Fruit fly (Drosophila melanogaster) whole organism, embryonic: ENCODE results near the gene CG32052.
A peak's percentile ranks its signal among the peaks of the same experiment; 100 is the strongest.

Source experiments
- Adf1 ChIP-seq: fragments of 200-800 bp; sonication (Bioruptor generic); IDR thresholded peaks from 2 replicates; pipeline ENCODE4 v1.3.6; 2022; ENCODE audit warnings: missing biosample characterization, missing genetic modification characterization
- Antp ChIP-seq: fragments of 200-800 bp; sonication (Bioruptor generic); optimal IDR thresholded peaks from 3 replicates; lab custom pipeline; 2016; ENCODE audit warnings: missing biosample characterization, missing genetic modification characterization
- Bdp1 ChIP-seq: fragments of 200-800 bp; sonication (Bioruptor generic); optimal IDR thresholded peaks from 3 replicates; lab custom pipeline; 2016; ENCODE audit warnings: missing biosample characterization, missing genetic modification characterization
- CG10321 ChIP-seq: fragments of 200-800 bp; sonication (Bioruptor generic); IDR thresholded peaks from 2 replicates; pipeline ENCODE4 v1.3.6; 2022; ENCODE audit warnings: missing biosample characterization, missing genetic modification characterization
- CG10979 ChIP-seq: fragments of 200-800 bp; sonication (Bioruptor generic); optimal IDR thresholded peaks from 2 replicates; lab custom pipeline; 2018; ENCODE audit warnings: missing biosample characterization, mild to moderate bottlenecking, missing genetic modification characterization, moderate library complexity
- CG11093 ChIP-seq: fragments of 200-800 bp; sonication (Bioruptor generic); IDR thresholded peaks from 3 replicates; pipeline ENCODE4 v1.3.6; 2022; ENCODE audit warnings: missing biosample characterization, missing genetic modification characterization
- CG11504 ChIP-seq: fragments of 200-800 bp; sonication (Bioruptor generic); optimal IDR thresholded peaks from 3 replicates; lab custom pipeline; 2019; ENCODE audit warnings: missing biosample characterization, mild to moderate bottlenecking, missing genetic modification characterization, moderate library complexity
- CG15601 ChIP-seq: fragments of 200-800 bp; sonication (Bioruptor generic); optimal IDR thresholded peaks from 3 replicates; lab custom pipeline; 2019; ENCODE audit warnings: missing biosample characterization, mild to moderate bottlenecking, missing genetic modification characterization, moderate library complexity
- CG17361 ChIP-seq: fragments of 200-800 bp; sonication (Bioruptor generic); IDR thresholded peaks from 3 replicates; pipeline ENCODE4 v1.3.6; 2022; ENCODE audit warnings: missing biosample characterization, missing genetic modification characterization
- CG2875 ChIP-seq: fragments of 200-800 bp; sonication (Bioruptor generic); optimal IDR thresholded peaks from 2 replicates; lab custom pipeline; 2017; ENCODE audit warnings: missing biosample characterization, mild to moderate bottlenecking, missing genetic modification characterization, missing genetic modification reagents
- CG31365 ChIP-seq: fragments of 200-800 bp; sonication (Bioruptor generic); optimal IDR thresholded peaks from 2 replicates; lab custom pipeline; 2018; ENCODE audit warnings: missing biosample characterization, mild to moderate bottlenecking, missing genetic modification characterization
- CG3995 ChIP-seq: fragments of 200-800 bp; sonication (Bioruptor generic); optimal IDR thresholded peaks from 3 replicates; lab custom pipeline; 2016; ENCODE audit warnings: missing biosample characterization, missing genetic modification characterization
- CG6272 ChIP-seq: fragments of 200-800 bp; sonication (Bioruptor generic); IDR thresholded peaks from 2 replicates; pipeline ENCODE4 v1.3.6; 2022; ENCODE audit warnings: missing biosample characterization, missing genetic modification characterization
- CG7987 ChIP-seq: fragments of 200-800 bp; sonication (Bioruptor generic); optimal IDR thresholded peaks from 2 replicates; lab custom pipeline; 2018; ENCODE audit warnings: missing biosample characterization, mild to moderate bottlenecking, missing genetic modification characterization, moderate library complexity
- CG8089 ChIP-seq: fragments of 200-800 bp; sonication (Bioruptor generic); optimal IDR thresholded peaks from 3 replicates; lab custom pipeline; 2016; ENCODE audit warnings: missing biosample characterization, missing genetic modification characterization
- CG9932 ChIP-seq: fragments of 200-800 bp; sonication (Bioruptor generic); IDR thresholded peaks from 2 replicates; pipeline ENCODE4 v1.3.6; 2022; ENCODE audit warnings: missing biosample characterization, missing genetic modification characterization
- CkIIα-i1 ChIP-seq: fragments of 200-800 bp; sonication (Bioruptor generic); IDR thresholded peaks from 2 replicates; pipeline ENCODE4 v1.3.6; 2022; ENCODE audit warnings: missing biosample characterization, missing genetic modification characterization
- Drgx ChIP-seq: fragments of 200-800 bp; sonication (Bioruptor generic); IDR thresholded peaks from 2 replicates; pipeline ENCODE4 v1.3.6; 2022; ENCODE audit warnings: missing biosample characterization, missing genetic modification characterization
- Eip74EF ChIP-seq, 2 experiments: fragments of 200-800 bp in 1 of 2; fragments of >200 bp in 1 of 2; sonication (Bioruptor generic) in 1 of 2; optimal IDR thresholded peaks; 2 replicates each; lab custom pipeline; 2017 to 2019; ENCODE audit warnings: missing biosample characterization in 2 of 2, missing genetic modification characterization in 2 of 2, mild to moderate bottlenecking in 1 of 2, moderate library complexity in 1 of 2
- H15 ChIP-seq: fragments of 200-800 bp; sonication (Bioruptor generic); IDR thresholded peaks from 3 replicates; pipeline ENCODE4 v1.3.6; 2022; ENCODE audit warnings: missing biosample characterization, missing genetic modification characterization
- HmgD ChIP-seq: fragments of 200-800 bp; sonication (Bioruptor generic); optimal IDR thresholded peaks from 3 replicates; lab custom pipeline; 2016; ENCODE audit warnings: missing biosample characterization, missing genetic modification characterization
- Lpt ChIP-seq: fragments of >200 bp; optimal IDR thresholded peaks from 2 replicates; lab custom pipeline; 2018; ENCODE audit warnings: missing biosample characterization, missing genetic modification characterization
- NFAT ChIP-seq: fragments of 200-800 bp; sonication (Bioruptor generic); IDR thresholded peaks from 2 replicates; pipeline ENCODE4 v1.3.6; 2022; ENCODE audit warnings: missing biosample characterization, missing genetic modification characterization
- NfI ChIP-seq: fragments of 200-800 bp; sonication (Bioruptor generic); optimal IDR thresholded peaks from 3 replicates; lab custom pipeline; 2018; ENCODE audit warnings: missing biosample characterization, mild to moderate bottlenecking, missing genetic modification characterization, moderate library complexity
- Six4 ChIP-seq: fragments of 200-800 bp; sonication (Bioruptor generic); optimal IDR thresholded peaks from 2 replicates; lab custom pipeline; 2016; ENCODE audit warnings: missing biosample characterization, missing genetic modification characterization
- Sry-δ ChIP-seq: fragments of 200-800 bp; sonication (Bioruptor generic); optimal IDR thresholded peaks from 2 replicates; lab custom pipeline; 2016; ENCODE audit warnings: missing biosample characterization, missing genetic modification characterization
- TFAM ChIP-seq: fragments of 200-800 bp; sonication (Bioruptor generic); optimal IDR thresholded peaks from 2 replicates; lab custom pipeline; 2017; ENCODE audit warnings: missing biosample characterization, missing genetic modification characterization, inconsistent platforms
- Vsx1 ChIP-seq: fragments of 200-800 bp; sonication (Bioruptor generic); optimal IDR thresholded peaks from 2 replicates; lab custom pipeline; 2017; ENCODE audit warnings: missing biosample characterization, mild to moderate bottlenecking, missing genetic modification characterization, missing genetic modification reagents
- Xbp1 ChIP-seq: fragments of 200-800 bp; sonication (Bioruptor generic); optimal IDR thresholded peaks from 3 replicates; lab custom pipeline; 2016; ENCODE audit warnings: missing biosample characterization, mild to moderate bottlenecking, missing genetic modification characterization
- bigmax ChIP-seq: fragments of 200-800 bp; sonication (Bioruptor generic); optimal IDR thresholded peaks from 2 replicates; lab custom pipeline; 2018; ENCODE audit warnings: missing biosample characterization, mild to moderate bottlenecking, missing genetic modification characterization
- br ChIP-seq: fragments of >200 bp; optimal IDR thresholded peaks from 2 replicates; lab custom pipeline; 2017
- crol ChIP-seq: fragments of 200-800 bp; sonication (Bioruptor generic); IDR thresholded peaks from 2 replicates; pipeline ENCODE4 v1.3.6; 2022; ENCODE audit warnings: missing biosample characterization, missing genetic modification characterization
- cwo ChIP-seq: fragments of 200-800 bp; sonication (Bioruptor generic); optimal IDR thresholded peaks from 3 replicates; lab custom pipeline; 2017; ENCODE audit warnings: missing biosample characterization, missing genetic modification characterization, mild to moderate bottlenecking, moderate library complexity, missing genetic modification reagents
- dmrt99B ChIP-seq: fragments of 200-800 bp; sonication (Bioruptor generic); optimal IDR thresholded peaks from 2 replicates; lab custom pipeline; 2018; ENCODE audit warnings: missing biosample characterization, mild to moderate bottlenecking, missing genetic modification characterization, moderate library complexity
- fu2 ChIP-seq: fragments of 200-800 bp; sonication (Bioruptor generic); optimal IDR thresholded peaks from 2 replicates; lab custom pipeline; 2016; ENCODE audit warnings: missing biosample characterization, missing genetic modification characterization
- gem ChIP-seq: fragments of 200-800 bp; sonication (Bioruptor generic); optimal IDR thresholded peaks from 2 replicates; lab custom pipeline; 2019; ENCODE audit warnings: missing biosample characterization, mild to moderate bottlenecking, missing genetic modification characterization, moderate library complexity
- hth ChIP-seq: fragments of >200 bp; optimal IDR thresholded peaks from 2 replicates; lab custom pipeline; 2017; ENCODE audit warnings: inconsistent platforms
- lov ChIP-seq, 2 experiments: fragments of 200-800 bp in 1 of 2; fragments of >200 bp in 1 of 2; sonication (Bioruptor generic) in 1 of 2; IDR thresholded peaks in 1 of 2; optimal IDR thresholded peaks in 1 of 2; 2 replicates in 1 of 2; 3 replicates in 1 of 2; pipeline versions ENCODE4 v1.3.6 to Lab custom; 2017 to 2022; ENCODE audit warnings: missing biosample characterization in 1 of 2, missing genetic modification characterization in 1 of 2
- nerfin-1 ChIP-seq: fragments of 200-800 bp; sonication (Bioruptor generic); optimal IDR thresholded peaks from 3 replicates; lab custom pipeline; 2019; ENCODE audit warnings: missing biosample characterization, mild to moderate bottlenecking, missing genetic modification characterization, moderate library complexity
- pan ChIP-seq, 4 experiments: fragments of >200 bp in 3 of 4; fragments of 200-800 bp in 1 of 4; sonication (Bioruptor generic) in 1 of 4; optimal IDR thresholded peaks in 3 of 4; IDR thresholded peaks in 1 of 4; 2 replicates each; pipeline versions ENCODE4 v1.3.6 to Lab custom; 2017 to 2022; ENCODE audit warnings: missing biosample characterization in 2 of 4, missing genetic modification characterization in 2 of 4, mixed read lengths in 1 of 4
- prd ChIP-seq, 3 experiments: fragments of >200 bp in 2 of 3; fragments of 200-800 bp in 1 of 3; sonication (Bioruptor generic) in 1 of 3; optimal IDR thresholded peaks in 2 of 3; IDR thresholded peaks in 1 of 3; 2 replicates in 2 of 3; 3 replicates in 1 of 3; pipeline versions ENCODE4 v1.3.6 to Lab custom; 2017 to 2022; ENCODE audit warnings: missing biosample characterization in 1 of 3, missing genetic modification characterization in 1 of 3
- psq ChIP-seq: fragments of 200-800 bp; sonication (Bioruptor generic); optimal IDR thresholded peaks from 2 replicates; lab custom pipeline; 2017; ENCODE audit warnings: missing biosample characterization, missing genetic modification characterization
- row ChIP-seq: fragments of 200-800 bp; sonication (Bioruptor generic); IDR thresholded peaks from 3 replicates; pipeline ENCODE4 v1.3.6; 2022; ENCODE audit warnings: missing biosample characterization, missing genetic modification characterization
- sc ChIP-seq, 3 experiments: fragments of >200 bp in 2 of 3; fragments of 200-800 bp in 1 of 3; sonication (Bioruptor generic) in 1 of 3; optimal IDR thresholded peaks; 2 replicates in 2 of 3; 3 replicates in 1 of 3; lab custom pipeline; 2017; ENCODE audit warnings: mild to moderate bottlenecking in 1 of 3, missing biosample characterization in 1 of 3, missing genetic modification characterization in 1 of 3, missing genetic modification reagents in 1 of 3
- tap ChIP-seq: fragments of 200-800 bp; optimal IDR thresholded peaks from 3 replicates; lab custom pipeline; 2019; ENCODE audit warnings: missing biosample characterization, mild to moderate bottlenecking, missing genetic modification characterization, moderate library complexity
- twi ChIP-seq: fragments of 200-800 bp; optimal IDR thresholded peaks from 2 replicates; lab custom pipeline; 2019; ENCODE audit warnings: missing biosample characterization, mild to moderate bottlenecking, missing genetic modification characterization, moderate library complexity
- usp ChIP-seq: fragments of >200 bp; optimal IDR thresholded peaks from 2 replicates; lab custom pipeline; 2017; ENCODE audit warnings: missing biosample characterization, missing genetic modification characterization
- zen ChIP-seq: fragments of 200-800 bp; sonication (Bioruptor generic); optimal IDR thresholded peaks from 3 replicates; lab custom pipeline; 2018; ENCODE audit warnings: missing biosample characterization, mild to moderate bottlenecking, missing genetic modification characterization, moderate library complexity

CG32052 gene

DNA sequence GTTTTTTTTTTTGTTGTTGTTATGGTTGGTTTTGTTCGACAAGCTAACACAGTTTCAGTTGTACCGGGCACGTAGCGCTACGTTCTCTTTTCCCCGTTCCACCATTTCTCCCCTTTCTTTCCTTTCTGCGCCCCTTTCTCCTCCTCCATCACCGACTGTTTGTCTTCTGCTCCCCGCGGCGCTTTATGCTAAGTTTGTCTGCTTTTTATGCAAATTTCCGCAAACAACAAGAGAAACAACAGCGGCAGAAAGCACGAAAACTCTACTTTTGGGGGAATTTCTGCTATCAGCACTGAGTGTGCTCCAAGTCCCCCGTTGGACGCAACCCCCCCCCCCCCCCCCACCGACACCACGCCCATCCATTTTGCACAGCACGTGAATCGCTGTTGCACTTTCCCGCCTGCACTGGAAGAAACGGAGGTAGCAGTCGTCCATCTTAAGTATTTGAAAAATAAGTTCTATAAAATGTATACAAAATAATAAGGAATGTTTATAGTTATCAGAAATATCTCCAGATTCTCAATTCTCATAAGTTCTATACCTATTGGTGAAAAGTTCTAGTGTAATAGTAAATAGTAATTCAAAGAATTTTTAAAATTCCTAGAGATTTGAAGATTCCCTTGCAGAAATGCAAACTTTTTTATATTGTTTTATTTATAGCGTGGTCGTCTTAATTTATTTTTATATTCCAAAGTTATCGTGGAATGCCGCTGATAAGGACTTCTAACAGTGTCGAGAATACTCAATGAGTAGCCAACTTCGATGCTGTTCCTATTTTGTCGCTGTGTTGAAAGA is 21.7 kb upstream of the CG32052 start:
- TF ChIP-seq Sry-δ: no peak
- no peak for TF ChIP-seq NFAT (GFP tag; lab: Robert Waterston, UW)
- TF ChIP-seq Vsx1 (GFP tag; lab: Kevin White, UChicago): no peak
- no peak for TF ChIP-seq bigmax (GFP tag; lab: Kevin White, UChicago)
- TF ChIP-seq Eip74EF (GFP tag; optimal IDR thresholded peaks at IDR 0.05; lab: Kevin White, UChicago): no peak
- no peak for TF ChIP-seq Adf1 (GFP tag; lab: Robert Waterston, UW)
- 0 out of 3 replicates have a peak, but pooled peaks have one; percentile 21 for TF ChIP-seq row
- TF ChIP-seq gem: peak; percentile 14
- TF ChIP-seq hth (lab: Kevin White, UChicago): no peak
- TF ChIP-seq cwo (GFP tag; lab: Kevin White, UChicago): peak; percentile 45
- TF ChIP-seq CG17361 (GFP tag; lab: Robert Waterston, UW): peak; percentile 34; the same call in 1 of the 3 replicates
- no peak for TF ChIP-seq pan (optimal IDR thresholded peaks at IDR 0.05; lab: Kevin White, UChicago)
- peak in 1 of 2 experiments; percentile 15 for TF ChIP-seq pan (GFP tag; optimal IDR thresholded peaks at IDR 0.05 in 1 of 2, IDR thresholded peaks at IDR 0.05 in 1 of 2)
- TF ChIP-seq dmrt99B (tag; lab: Kevin White, UChicago): peak; percentile 8
- TF ChIP-seq twi (tag; lab: Kevin White, UChicago): no peak
- no peak for TF ChIP-seq Bdp1
- TF ChIP-seq prd (optimal IDR thresholded peaks at IDR 0.05; lab: Kevin White, UChicago): no peak
- TF ChIP-seq prd (GFP tag; IDR thresholded peaks at IDR 0.05; lab: Robert Waterston, UW): 0 out of 3 replicates have a peak, but pooled peaks have one; percentile 7
- TF ChIP-seq CG8089 (GFP tag; lab: Kevin White, UChicago): no peak
- TF ChIP-seq zen (tag; lab: Kevin White, UChicago): no peak
- no peak for TF ChIP-seq CG10321 (GFP tag; lab: Robert Waterston, UW)
- no peak for TF ChIP-seq CG10979 (tag; lab: Kevin White, UChicago)
- no peak for TF ChIP-seq CG11093 (GFP tag; lab: Robert Waterston, UW)
- no peak for TF ChIP-seq CG15601 (tag; lab: Kevin White, UChicago)
- peak; percentile 23; the same call in 1 of the 2 replicates for TF ChIP-seq Drgx (GFP tag; lab: Robert Waterston, UW)
- no peak for TF ChIP-seq lov (optimal IDR thresholded peaks at IDR 0.05; lab: Kevin White, UChicago)
- TF ChIP-seq lov (GFP tag; IDR thresholded peaks at IDR 0.05; lab: Robert Waterston, UW): no peak
- no peak for TF ChIP-seq fu2 (GFP tag; lab: Kevin White, UChicago)
- TF ChIP-seq Antp: no peak
- TF ChIP-seq CG31365: no peak
- TF ChIP-seq nerfin-1 (tag; lab: Kevin White, UChicago): no peak
- no peak for TF ChIP-seq Lpt (GFP tag; lab: Kevin White, UChicago)
- TF ChIP-seq TFAM: no peak
- TF ChIP-seq Six4: no peak
- TF ChIP-seq tap: no peak
- TF ChIP-seq H15 (GFP tag; lab: Robert Waterston, UW): 0 out of 3 replicates have a peak, but pooled peaks have one; percentile 24
- TF ChIP-seq HmgD (GFP tag; lab: Kevin White, UChicago): no peak
- no peak for TF ChIP-seq CG6272 (GFP tag; lab: Robert Waterston, UW)
- TF ChIP-seq CG7987: no peak
- no peak for TF ChIP-seq Xbp1
- TF ChIP-seq CG2875 (GFP tag; lab: Kevin White, UChicago): no peak
- no peak for TF ChIP-seq usp (GFP tag; lab: Kevin White, UChicago)
- no peak for TF ChIP-seq NfI (GFP tag; lab: Kevin White, UChicago)
- TF ChIP-seq CG11504 (tag; lab: Kevin White, UChicago): peak; percentile 31
- TF ChIP-seq sc (optimal IDR thresholded peaks at IDR 0.05; lab: Kevin White, UChicago): no peak
- TF ChIP-seq sc (GFP tag; optimal IDR thresholded peaks at IDR 0.05; lab: Kevin White, UChicago): no peak
- no peak for TF ChIP-seq psq (GFP tag; lab: Kevin White, UChicago)
- 0 out of 2 replicates have a peak, but pooled peaks have one; percentile 26 for TF ChIP-seq CG9932
- peak; percentile 69 for TF ChIP-seq crol (GFP tag; lab: Robert Waterston, UW)
- TF ChIP-seq br (lab: Kevin White, UChicago): no peak
- no peak for TF ChIP-seq CG3995
- TF ChIP-seq CkIIα-i1 (GFP tag; lab: Robert Waterston, UW): no peak
